Worm (Caenorhabditis elegans) whole organism, L3 larva: ENCODE data around the gene ssup-72.

ENCODE experiments used
- daf-12 ChIP-seq: fragments of 150-350 bp; optimal IDR thresholded peaks from 2 replicates; lab custom pipeline; 2014; ENCODE audit warnings: missing biosample characterization, missing genetic modification reagents, missing genetic modification characterization
- elt-1 ChIP-seq: fragments of 150-350 bp; optimal IDR thresholded peaks from 2 replicates; lab custom pipeline; 2014; ENCODE audit warnings: missing biosample characterization, missing genetic modification characterization
- fkh-2 ChIP-seq: fragments of 150-350 bp; optimal IDR thresholded peaks from 2 replicates; lab custom pipeline; 2014; ENCODE audit warnings: missing biosample characterization, missing genetic modification reagents, missing genetic modification characterization
- nhr-28 ChIP-seq: fragments of 150-350 bp; optimal IDR thresholded peaks from 2 replicates; lab custom pipeline; 2014; ENCODE audit warnings: missing biosample characterization, missing genetic modification characterization
- tbx-2 ChIP-seq: sonication (generic microtip); optimal IDR thresholded peaks from 2 replicates; lab custom pipeline; 2016; ENCODE audit warnings: mild to moderate bottlenecking, missing genetic modification characterization, missing compliant biosample characterization

- TF ChIP-seq daf-12, result no peak
- no peak for TF ChIP-seq fkh-2 (tag; lab: Kevin White, UChicago)
- TF ChIP-seq elt-1, result no peak
- no peak for TF ChIP-seq tbx-2 (tag; lab: Kevin White, UChicago)
- no peak for TF ChIP-seq nhr-28 (tag; lab: Kevin White, UChicago)
Observed at ce11 chrII:6736066-6736465, 40.3 kb upstream of the ssup-72 start, which contains the start of gene mrps-18.C.
